Worm (Caenorhabditis elegans) whole organism, young adult: ENCODE results near the gene ubq-2.
A peak's percentile ranks its signal among the peaks of the same experiment; 100 is the strongest.

ENCODE experiments used
- B0035.1 ChIP-seq: sonication (generic microtip); optimal IDR thresholded peaks from 2 replicates; lab custom pipeline; 2016; ENCODE audit warnings: missing genetic modification characterization, mild to moderate bottlenecking, missing compliant biosample characterization, missing genotype, missing genetic modification reagents
- C17E4.6 ChIP-seq: fragments of 200-800 bp; sonication (Bioruptor generic); IDR thresholded peaks from 2 replicates; pipeline ENCODE4 v1.3.6; 2022; ENCODE audit warnings: missing genetic modification reagents, missing genetic modification characterization, missing compliant biosample characterization
- F52B5.7 ChIP-seq: sonication (generic microtip); optimal IDR thresholded peaks from 2 replicates; lab custom pipeline; 2016; ENCODE audit warnings: mild to moderate bottlenecking, missing genetic modification characterization, missing compliant biosample characterization
- F57C9.4 ChIP-seq: sonication (generic microtip); optimal IDR thresholded peaks from 2 replicates; lab custom pipeline; 2017; ENCODE audit warnings: mild to moderate bottlenecking, missing genetic modification characterization, missing compliant biosample characterization
- K12H6.12 ChIP-seq: fragments of 200-800 bp; sonication (Bioruptor generic); optimal IDR thresholded peaks from 2 replicates; lab custom pipeline; 2018; ENCODE audit warnings: mild to moderate bottlenecking, missing genetic modification characterization, missing compliant biosample characterization
- T07F8.4 ChIP-seq: sonication (generic microtip); optimal IDR thresholded peaks from 2 replicates; lab custom pipeline; 2016; ENCODE audit warnings: mild to moderate bottlenecking, missing genetic modification characterization, moderate library complexity, missing compliant biosample characterization
- Y56A3A.18 ChIP-seq: fragments of 200-800 bp; sonication (Bioruptor generic); IDR thresholded peaks from 2 replicates; pipeline ENCODE4 v1.3.6; 2022; ENCODE audit warnings: missing genetic modification reagents, missing genetic modification characterization, missing compliant biosample characterization
- ZK185.1 ChIP-seq: sonication (generic microtip); optimal IDR thresholded peaks from 2 replicates; lab custom pipeline; 2016; ENCODE audit warnings: mild to moderate bottlenecking, missing genetic modification characterization, missing compliant biosample characterization; ENCODE audit not compliant: poor library complexity, severe bottlenecking
- athp-1 ChIP-seq: sonication (generic microtip); optimal IDR thresholded peaks from 2 replicates; lab custom pipeline; 2017; ENCODE audit warnings: mild to moderate bottlenecking, missing genetic modification characterization, missing compliant biosample characterization
- attf-5 ChIP-seq: fragments of 200-800 bp; sonication (Bioruptor generic); optimal IDR thresholded peaks from 2 replicates; lab custom pipeline; 2018; ENCODE audit warnings: mild to moderate bottlenecking, missing genetic modification characterization, missing compliant biosample characterization
- ceh-100 ChIP-seq: fragments of 200-800 bp; sonication (Bioruptor generic); IDR thresholded peaks from 2 replicates; pipeline ENCODE4 v1.3.6; 2022; ENCODE audit warnings: missing genetic modification reagents, missing genetic modification characterization, missing compliant biosample characterization
- ceh-58 ChIP-seq: fragments of 200-800 bp; sonication (Bioruptor generic); IDR thresholded peaks from 2 replicates; pipeline ENCODE4 v1.3.6; 2022; ENCODE audit warnings: missing genetic modification characterization, missing compliant biosample characterization
- ceh-79 ChIP-seq: sonication (generic microtip); optimal IDR thresholded peaks from 2 replicates; lab custom pipeline; 2017; ENCODE audit warnings: mild to moderate bottlenecking, missing genetic modification characterization, missing compliant biosample characterization
- ceh-91 ChIP-seq: fragments of 200-800 bp; sonication (Bioruptor generic); IDR thresholded peaks from 2 replicates; pipeline ENCODE4 v1.3.6; 2022; ENCODE audit warnings: missing genetic modification reagents, missing genetic modification characterization, missing compliant biosample characterization
- efl-1 ChIP-seq: fragments of 150-350 bp; optimal IDR thresholded peaks from 2 replicates; lab custom pipeline; 2014; ENCODE audit warnings: missing biosample characterization, missing genetic modification reagents, missing genetic modification characterization
- ets-4 ChIP-seq: fragments of 200-800 bp; sonication (Bioruptor generic); optimal IDR thresholded peaks from 2 replicates; lab custom pipeline; 2018; ENCODE audit warnings: mild to moderate bottlenecking, missing genetic modification characterization, missing compliant biosample characterization
- gei-17 ChIP-seq: fragments of 200-800 bp; sonication (Bioruptor generic); optimal IDR thresholded peaks from 2 replicates; lab custom pipeline; 2018; ENCODE audit warnings: mild to moderate bottlenecking, missing genetic modification characterization, missing compliant biosample characterization
- hrde-1 ChIP-seq: sonication (generic microtip); optimal IDR thresholded peaks from 2 replicates; lab custom pipeline; 2016; ENCODE audit warnings: missing genetic modification characterization, mild to moderate bottlenecking, missing compliant biosample characterization, moderate library complexity, missing genotype, missing genetic modification reagents, borderline replicate concordance
- let-526 ChIP-seq: fragments of 200-800 bp; sonication (Bioruptor generic); IDR thresholded peaks from 2 replicates; pipeline ENCODE4 v1.3.6; 2022; ENCODE audit warnings: missing genetic modification reagents, missing genetic modification characterization, missing compliant biosample characterization
- let-607 ChIP-seq, 2 experiments: fragments of 200-800 bp in 1 of 2; sonication (Bioruptor generic) in 1 of 2; sonication (generic microtip) in 1 of 2; optimal IDR thresholded peaks; 2 replicates each; lab custom pipeline; 2016 to 2018; ENCODE audit warnings: mild to moderate bottlenecking in 2 of 2, missing compliant biosample characterization in 2 of 2, missing genetic modification characterization in 2 of 2, moderate library complexity in 2 of 2, missing genotype in 1 of 2
- lin-26 ChIP-seq: fragments of 200-800 bp; sonication (Bioruptor generic); IDR thresholded peaks from 2 replicates; pipeline ENCODE4 v1.3.6; 2022; ENCODE audit warnings: missing genetic modification reagents, missing genetic modification characterization, missing compliant biosample characterization
- lsl-1 ChIP-seq: fragments of 200-800 bp; sonication (Bioruptor generic); optimal IDR thresholded peaks from 2 replicates; lab custom pipeline; 2018; ENCODE audit warnings: mild to moderate bottlenecking, missing genetic modification characterization, moderate library complexity, missing compliant biosample characterization
- madf-10 ChIP-seq: sonication (generic microtip); optimal IDR thresholded peaks from 2 replicates; lab custom pipeline; 2016; ENCODE audit warnings: mild to moderate bottlenecking, missing genetic modification characterization, missing compliant biosample characterization
- madf-3 ChIP-seq: fragments of 200-800 bp; sonication (Bioruptor generic); IDR thresholded peaks from 2 replicates; pipeline ENCODE4 v1.3.6; 2022; ENCODE audit warnings: missing genetic modification reagents, missing genetic modification characterization, missing compliant biosample characterization
- madf-6 ChIP-seq: fragments of 200-800 bp; sonication (Bioruptor generic); IDR thresholded peaks from 2 replicates; pipeline ENCODE4 v1.3.6; 2022; ENCODE audit warnings: missing genetic modification reagents, missing genetic modification characterization, missing compliant biosample characterization
- madf-8 ChIP-seq: fragments of 200-800 bp; sonication (Bioruptor generic); conservative IDR thresholded peaks from 2 replicates; pipeline ENCODE4 v1.3.6; 2022; ENCODE audit warnings: missing genetic modification reagents, missing genetic modification characterization, missing compliant biosample characterization
- mcd-1 ChIP-seq: fragments of 200-800 bp; sonication (Bioruptor generic); IDR thresholded peaks from 2 replicates; pipeline ENCODE4 v1.3.6; 2022; ENCODE audit warnings: missing genetic modification reagents, missing genetic modification characterization, missing compliant biosample characterization
- mxl-1 ChIP-seq: sonication (generic microtip); optimal IDR thresholded peaks from 2 replicates; lab custom pipeline; 2016; ENCODE audit warnings: missing genetic modification characterization, missing compliant biosample characterization
- nfya-1 ChIP-seq: sonication (generic microtip); optimal IDR thresholded peaks from 2 replicates; lab custom pipeline; 2017; ENCODE audit warnings: antibody characterized with exemption, missing compliant biosample characterization, missing genetic modification characterization, borderline replicate concordance; ENCODE audit not compliant: insufficient read depth
- snpc-1.1 ChIP-seq: sonication (generic microtip); optimal IDR thresholded peaks from 2 replicates; lab custom pipeline; 2017; ENCODE audit warnings: missing genetic modification characterization, mild to moderate bottlenecking, missing compliant biosample characterization, antibody characterized with exemption, moderate library complexity, missing genotype, missing genetic modification reagents; ENCODE audit not compliant: insufficient read depth
- snpc-1.3 ChIP-seq: sonication (generic microtip); optimal IDR thresholded peaks from 2 replicates; lab custom pipeline; 2017; ENCODE audit warnings: missing genetic modification characterization, mild to moderate bottlenecking, missing compliant biosample characterization, antibody characterized with exemption, moderate library complexity, missing genotype, missing genetic modification reagents; ENCODE audit not compliant: insufficient read depth
- snpc-4 ChIP-seq, 5 experiments: fragments of 150-350 bp in 1 of 5; sonication (generic microtip) in 4 of 5; optimal IDR thresholded peaks; 2 replicates each; lab custom pipeline; 2014 to 2018; ENCODE audit warnings: missing genetic modification characterization in 5 of 5, missing biosample characterization in 3 of 5, antibody characterized with exemption in 2 of 5, mild to moderate bottlenecking in 2 of 5, missing compliant biosample characterization in 2 of 5, missing genotype in 2 of 5, moderate library complexity in 2 of 5, missing genetic modification reagents in 1 of 5
- tlf-1 ChIP-seq: fragments of 200-800 bp; sonication (Bioruptor generic); optimal IDR thresholded peaks from 2 replicates; lab custom pipeline; 2018; ENCODE audit warnings: mild to moderate bottlenecking, missing genetic modification characterization, missing compliant biosample characterization
- zfh-2 ChIP-seq: fragments of 200-800 bp; sonication (Bioruptor generic); conservative IDR thresholded peaks from 2 replicates; pipeline ENCODE4 v1.3.6; 2022; ENCODE audit warnings: missing genetic modification reagents, missing genetic modification characterization, missing compliant biosample characterization
- ztf-22 ChIP-seq: fragments of 200-800 bp; sonication (Bioruptor generic); optimal IDR thresholded peaks from 2 replicates; lab custom pipeline; 2018; ENCODE audit warnings: mild to moderate bottlenecking, missing genetic modification characterization, moderate library complexity, missing compliant biosample characterization
- ztf-26 ChIP-seq: sonication (generic microtip); optimal IDR thresholded peaks from 2 replicates; lab custom pipeline; 2017; ENCODE audit warnings: missing genetic modification characterization, missing compliant biosample characterization

The ubq-2 gene

DNA sequence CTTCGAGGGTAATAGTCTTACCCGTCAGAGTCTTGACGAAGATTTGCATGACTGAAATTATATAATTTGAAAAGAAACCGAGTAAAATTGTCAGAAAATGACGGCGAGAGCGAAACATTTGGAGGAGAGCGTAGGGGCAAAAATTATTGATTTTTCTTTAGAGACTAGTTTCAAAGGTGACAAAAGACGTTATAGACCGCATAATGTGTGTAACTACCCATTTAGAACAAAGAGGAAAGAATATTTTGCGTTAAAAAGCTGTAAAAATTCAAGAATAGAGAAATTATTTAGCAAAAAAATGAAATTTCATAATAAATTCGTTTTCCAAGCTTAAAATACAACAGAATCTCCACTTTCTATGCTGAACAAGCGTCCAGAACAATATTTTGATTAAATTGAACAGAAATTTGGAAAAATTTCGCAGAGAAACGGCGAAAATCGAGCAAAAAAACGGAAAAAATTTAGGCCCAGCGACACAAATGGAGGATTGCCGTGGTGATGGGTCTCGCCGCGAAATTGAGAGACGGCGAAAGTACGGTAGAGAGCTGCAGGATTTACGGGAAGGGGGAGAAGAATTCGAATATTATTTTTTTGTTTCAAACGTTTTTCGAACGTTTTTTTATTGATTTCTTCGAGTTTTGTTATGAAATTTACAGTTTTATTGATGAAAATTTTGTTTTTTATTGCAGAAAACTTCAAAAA, at the start of gene ubq-2, which contains the start of gene frg-1 (continued):
- TF ChIP-seq zfh-2 (GFP tag; lab: Robert Waterston, UW) (no peak), ztf-22 (GFP tag; lab: Kevin White, UChicago) (no peak), mcd-1 (GFP tag; lab: Robert Waterston, UW) (peak; percentile 90), snpc-4 (GFP tag; optimal IDR thresholded peaks at IDR 0.05; lab: Kevin White, UChicago) (peak; percentile 35), snpc-4 (tag; optimal IDR thresholded peaks at IDR 0.05; lab: Kevin White, UChicago) (peak; percentile 3 to 56 (median 41)), T07F8.4 (no peak), C17E4.6 (GFP tag; lab: Robert Waterston, UW) (peak; percentile 36; the same call in 1 of the 2 replicates), snpc-1.3 (peak; percentile 49), F57C9.4 (tag; lab: Kevin White, UChicago) (no peak), attf-5 (GFP tag; lab: Kevin White, UChicago) (peak; percentile 89), ztf-26 (no peak), K12H6.12 (tag; lab: Kevin White, UChicago) (peak; percentile 68), athp-1 (peak; percentile 30), lsl-1 (peak; percentile 96), let-607 (tag; optimal IDR thresholded peaks at IDR 0.05; lab: Kevin White, UChicago) (peak in 1 of 2 experiments; percentile 67), Y56A3A.18 (GFP tag; lab: Robert Waterston, UW) (no peak), ceh-58 (GFP tag; lab: Robert Waterston, UW) (no peak), gei-17 (GFP tag; lab: Kevin White, UChicago) (peak; percentile 57), F52B5.7 (tag; lab: Kevin White, UChicago) (no peak), tlf-1 (GFP tag; lab: Kevin White, UChicago) (peak; percentile 73), ceh-100 (GFP tag; lab: Robert Waterston, UW) (peak; percentile 69), efl-1 (GFP tag; lab: Kevin White, UChicago) (peak; percentile 56), madf-3 (peak; percentile 82), ceh-91 (peak; percentile 60), ceh-79 (tag; lab: Kevin White, UChicago) (no peak), B0035.1 (tag; lab: Kevin White, UChicago) (peak; percentile 22), ZK185.1 (tag; lab: Kevin White, UChicago) (no peak), madf-6 (GFP tag; lab: Robert Waterston, UW) (peak; percentile 92), madf-10 (tag; lab: Kevin White, UChicago) (peak; percentile 37), hrde-1 (tag; lab: Kevin White, UChicago) (no peak), mxl-1 (tag; lab: Kevin White, UChicago) (no peak), madf-8 (GFP tag; lab: Robert Waterston, UW) (peak; percentile 69), lin-26 (GFP tag; lab: Robert Waterston, UW) (no peak), snpc-1.1 (tag; lab: Kevin White, UChicago) (peak; percentile 16), let-526 (GFP tag; lab: Robert Waterston, UW) (0 out of 2 replicates have a peak, but pooled peaks have one; percentile 60), ets-4 (GFP tag; lab: Kevin White, UChicago) (no peak), nfya-1 (tag; lab: Kevin White, UChicago) (no peak)
